Worm (Caenorhabditis elegans): ENCODE measurements around the gene B0432.7.

- TF ChIP-seq snpc-4 (tag; optimal IDR thresholded peaks at IDR 0.05) (no peak), nhr-90 (tag; optimal IDR thresholded peaks at IDR 0.05; ENCODE audit: poor library complexity) (no peak), vab-15 (tag; optimal IDR thresholded peaks at IDR 0.05) (no peak), lsy-2 (tag; optimal IDR thresholded peaks at IDR 0.05) (no peak), alr-1 (tag; optimal IDR thresholded peaks at IDR 0.05; ENCODE audit: borderline replicate concordance) (no peak), nhr-85 (tag) (peak; percentile 91), hlh-4 (tag; optimal IDR thresholded peaks at IDR 0.05) (no peak), snu-23 (GFP tag; optimal IDR thresholded peaks at IDR 0.05) (no peak), efl-1 (optimal IDR thresholded peaks at IDR 0.05) (no peak), efl-1 (GFP tag; optimal IDR thresholded peaks at IDR 0.05 in 1 of 2) (no peak), unc-86 (tag; optimal IDR thresholded peaks at IDR 0.05) (no peak), nhr-237 (tag; optimal IDR thresholded peaks at IDR 0.05) (no peak), jun-1 (tag; optimal IDR thresholded peaks at IDR 0.05) (no peak)
Measured at ce11 chrII:300977-301772, 27.4 kb upstream of the B0432.7 start, which contains the start of gene K01A2.5.

Data from whole organism, L1 larva.